Fruit fly (Drosophila melanogaster) whole organism, wandering third instar larva: ENCODE data around the gene cact.

Source experiments
- Dif ChIP-seq: fragments of 200-275, 200-300 bp; sonication (Bioruptor generic); optimal IDR thresholded peaks from 2 replicates; lab custom pipeline; 2018; ENCODE audit warnings: missing biosample characterization, missing genetic modification characterization; ENCODE audit not compliant: partially characterized antibody
- Hr83 ChIP-seq: fragments of 200-300 bp; sonication (Bioruptor generic); optimal IDR thresholded peaks from 2 replicates; lab custom pipeline; 2016; ENCODE audit warnings: missing biosample characterization, mild to moderate bottlenecking, missing genetic modification characterization, moderate library complexity; ENCODE audit not compliant: poor library complexity, severe bottlenecking
- h ChIP-seq: fragments of 200-800 bp; sonication (Bioruptor generic); optimal IDR thresholded peaks from 3 replicates; lab custom pipeline; 2016; ENCODE audit warnings: missing biosample characterization, mild to moderate bottlenecking, missing genetic modification characterization
- lola ChIP-seq: fragments of >200 bp; optimal IDR thresholded peaks from 2 replicates; lab custom pipeline; 2017; ENCODE audit warnings: missing biosample characterization, missing genetic modification characterization

DNA sequence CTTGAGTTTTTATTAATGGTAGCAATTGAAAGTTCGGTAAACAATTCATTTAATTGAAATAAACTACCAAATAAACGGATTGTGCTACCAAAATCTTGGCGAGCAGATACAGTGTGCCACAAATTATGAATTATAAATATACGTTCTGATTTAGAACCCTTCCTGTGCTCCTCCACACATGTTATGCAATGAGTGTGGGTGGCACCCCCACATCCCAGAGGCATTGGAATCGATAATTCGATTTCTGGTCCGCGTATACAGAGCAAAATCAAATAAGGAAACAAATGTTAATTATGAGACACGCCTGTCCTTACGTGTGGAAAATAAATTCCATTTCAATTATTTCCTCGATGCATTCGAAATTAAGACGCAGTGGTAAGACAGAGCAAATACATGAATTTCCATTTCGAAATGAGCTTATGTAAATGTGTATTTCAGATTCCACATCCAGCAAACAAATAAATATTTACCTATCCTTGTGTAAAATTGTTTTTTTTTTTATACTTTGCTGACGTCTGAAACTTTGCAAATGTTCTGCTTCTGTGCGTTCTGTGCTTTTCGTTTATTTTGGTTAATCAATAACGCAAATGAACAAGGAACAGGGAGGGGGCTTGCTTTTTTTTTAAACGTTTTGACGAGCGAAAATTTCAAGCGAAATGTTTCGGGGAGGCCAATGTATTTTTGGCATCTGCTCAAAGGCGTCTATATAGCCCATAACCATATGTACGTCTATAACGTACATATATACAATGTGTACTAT, 4.0 kb downstream of the cact start:
- TF ChIP-seq Hr83 (GFP tag; lab: Kevin White, UChicago), result no peak
- no peak for TF ChIP-seq Dif (GFP tag; lab: Kevin White, UChicago)
- TF ChIP-seq lola (GFP tag; lab: Kevin White, UChicago), result no peak
- TF ChIP-seq h (GFP tag; lab: Kevin White, UChicago), result no peak
